Fruit fly (Drosophila melanogaster): ENCODE data around the gene gig.

Gene gig

dm6 chr3L:20183345-20184088 is 54.5 kb downstream of the gig start (continued):
- TF ChIP-seq CG11902 (GFP tag; optimal IDR thresholded peaks at IDR 0.05) (peak; percentile 49), salr (GFP tag; optimal IDR thresholded peaks at IDR 0.05) (peak in 1 of 2 experiments; percentile 88), CG6276 (GFP tag; optimal IDR thresholded peaks at IDR 0.05) (peak; percentile 49), Sox102F (GFP tag; optimal IDR thresholded peaks at IDR 0.05) (peak; percentile 63), CG34406 (GFP tag; optimal IDR thresholded peaks at IDR 0.05) (peak; percentile 59), Eip75B (GFP tag; optimal IDR thresholded peaks at IDR 0.05) (peak; percentile 61), OdsH (GFP tag; optimal IDR thresholded peaks at IDR 0.05) (peak; percentile 78), dsx (GFP tag; optimal IDR thresholded peaks at IDR 0.05; ENCODE audit: poor library complexity, severe bottlenecking) (peak; percentile 65), CG31627 (GFP tag; optimal IDR thresholded peaks at IDR 0.05) (peak; percentile 68)

dm6 chr3L:20185206-20185868 is 56.4 kb downstream of the gig start:
- TF ChIP-seq OdsH (GFP tag; optimal IDR thresholded peaks at IDR 0.05) (peak; percentile 81), Eip78C (GFP tag) (peak; percentile 95), Blimp-1 (GFP tag; optimal IDR thresholded peaks at IDR 0.05) (no peak), CG31627 (GFP tag; optimal IDR thresholded peaks at IDR 0.05) (peak; percentile 62), Eip75B (GFP tag; optimal IDR thresholded peaks at IDR 0.05) (peak; percentile 37), Hr4 (GFP tag; optimal IDR thresholded peaks at IDR 0.05) (peak; percentile 87), esn (GFP tag; optimal IDR thresholded peaks at IDR 0.05) (peak; percentile 63), Met (GFP tag; optimal IDR thresholded peaks at IDR 0.05) (peak; percentile 65), CG10669 (GFP tag; optimal IDR thresholded peaks at IDR 0.05) (peak; percentile 45), Smox (GFP tag; optimal IDR thresholded peaks at IDR 0.05) (peak; percentile 54), Sox14 (GFP tag; optimal IDR thresholded peaks at IDR 0.05) (peak; percentile 69), fkh (GFP tag; optimal IDR thresholded peaks at IDR 0.05) (no peak), CG3032 (tag; optimal IDR thresholded peaks at IDR 0.05) (peak; percentile 38), Sox102F (GFP tag; optimal IDR thresholded peaks at IDR 0.05) (peak; percentile 61), Eip93F (GFP tag; optimal IDR thresholded peaks at IDR 0.05) (no peak), CG10631 (GFP tag; optimal IDR thresholded peaks at IDR 0.05) (peak; percentile 67), Ets21C (GFP tag; optimal IDR thresholded peaks at IDR 0.05) (peak; percentile 30), Hr39 (GFP tag; optimal IDR thresholded peaks at IDR 0.05) (peak; percentile 48), Ets96B (tag; optimal IDR thresholded peaks at IDR 0.05) (peak; percentile 60), ss (GFP tag; optimal IDR thresholded peaks at IDR 0.05) (peak; percentile 39 to 68), CG11762 (GFP tag; optimal IDR thresholded peaks at IDR 0.05; ENCODE audit: insufficient read depth) (no peak), svp (GFP tag) (peak; percentile 77), dsx (GFP tag; optimal IDR thresholded peaks at IDR 0.05; ENCODE audit: poor library complexity, severe bottlenecking) (peak; percentile 41), achi (GFP tag; optimal IDR thresholded peaks at IDR 0.05) (peak; percentile 73), cyc (GFP tag; optimal IDR thresholded peaks at IDR 0.05) (no peak), topi (GFP tag; optimal IDR thresholded peaks at IDR 0.05) (peak; percentile 54), CG4318 (GFP tag; optimal IDR thresholded peaks at IDR 0.05) (peak; percentile 51), CG8632 (GFP tag; optimal IDR thresholded peaks at IDR 0.05) (peak; percentile 72), Lpt (GFP tag; optimal IDR thresholded peaks at IDR 0.05) (peak; percentile 11), fd59A (GFP tag; optimal IDR thresholded peaks at IDR 0.05) (peak; percentile 64), CG6854 (GFP tag; optimal IDR thresholded peaks at IDR 0.05) (no peak), CG6276 (GFP tag; optimal IDR thresholded peaks at IDR 0.05) (peak; percentile 31), acj6 (GFP tag; optimal IDR thresholded peaks at IDR 0.05) (peak; percentile 81), CG7368 (GFP tag; optimal IDR thresholded peaks at IDR 0.05) (peak; percentile 15), net (GFP tag; optimal IDR thresholded peaks at IDR 0.05) (peak; percentile 70), CG32006 (GFP tag; optimal IDR thresholded peaks at IDR 0.05) (peak; percentile 87), pdm3 (GFP tag; optimal IDR thresholded peaks at IDR 0.05) (peak; percentile 79), Hr38 (GFP tag; optimal IDR thresholded peaks at IDR 0.05) (no peak), CG8119 (GFP tag; IDR thresholded peaks at IDR 0.05) (peak; percentile 76), dac (GFP tag; optimal IDR thresholded peaks at IDR 0.05) (no peak), CG6808 (GFP tag; optimal IDR thresholded peaks at IDR 0.05) (no peak), CG11294 (GFP tag; IDR thresholded peaks at IDR 0.05) (no peak), CG9139 (GFP tag; optimal IDR thresholded peaks at IDR 0.05) (no peak), CG34406 (GFP tag; optimal IDR thresholded peaks at IDR 0.05) (peak; percentile 50)
